Worm (Caenorhabditis elegans): ENCODE data around the gene F53A10.2.

ce11 chrII:1271814-1272213, 74.6 kb downstream of the F53A10.2 start, which contains the start of gene srw-66:
- TF ChIP-seq flt-1 (GFP tag; IDR thresholded peaks at IDR 0.05) (no peak), tab-1 (GFP tag; IDR thresholded peaks at IDR 0.05) (no peak)
